Worm (Caenorhabditis elegans) whole organism, midembryonic: Measurements from ENCODE around the gene C02F4.5.

Experiments used
- tab-1 ChIP-seq: fragments of 200-800 bp; sonication (Bioruptor generic); IDR thresholded peaks from 2 replicates; pipeline ENCODE4 v1.3.6; 2022; ENCODE audit warnings: missing genetic modification characterization, missing compliant biosample characterization
- ztf-23 ChIP-seq: fragments of 200-800 bp; sonication (Bioruptor generic); IDR thresholded peaks from 2 replicates; pipeline ENCODE4 v1.3.6; 2022; ENCODE audit warnings: missing genetic modification reagents, missing genetic modification characterization, missing compliant biosample characterization
- ztf-29 ChIP-seq: fragments of 200-800 bp; sonication (Bioruptor generic); IDR thresholded peaks from 2 replicates; pipeline ENCODE4 v1.3.6; 2022; ENCODE audit warnings: missing genetic modification reagents, missing genetic modification characterization, missing compliant biosample characterization

DNA sequence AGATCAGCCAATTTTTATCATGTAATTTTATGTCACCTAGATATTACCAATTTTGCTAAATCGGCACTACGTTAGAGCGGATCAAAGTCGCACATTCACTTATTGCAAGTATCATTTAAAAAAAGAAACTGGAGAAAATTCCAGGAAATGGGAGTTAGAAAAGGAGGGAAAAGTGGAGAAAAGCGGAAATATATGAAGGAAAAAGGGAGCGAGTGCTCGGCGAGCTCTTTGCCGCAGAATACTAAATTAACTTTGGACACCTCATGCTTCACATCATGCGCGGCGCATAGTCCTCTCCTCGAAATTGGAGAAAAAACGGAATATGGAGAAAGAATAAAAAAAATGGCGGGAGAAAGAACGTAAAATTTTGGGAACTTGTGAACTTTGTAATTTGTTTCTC lies 16.4 kb downstream of the C02F4.5 start:
- TF ChIP-seq tab-1 (GFP tag; lab: Robert Waterston, UW) (no peak), ztf-29 (GFP tag; lab: Robert Waterston, UW) (no peak), ztf-23 (GFP tag; lab: Robert Waterston, UW) (no peak)
